Fruit fly (Drosophila melanogaster) whole organism, embryonic: ENCODE results near the gene CG5056.
A peak's percentile ranks its signal among the peaks of the same experiment; 100 is the strongest.

Experiments used
- ATbp ChIP-seq: fragments of 200-800 bp; sonication (Bioruptor generic); optimal IDR thresholded peaks from 2 replicates; lab custom pipeline; 2017; ENCODE audit warnings: missing biosample characterization, mild to moderate bottlenecking, missing genetic modification characterization, missing genetic modification reagents
- Abd-B ChIP-seq: fragments of 200-800 bp; sonication (Bioruptor generic); optimal IDR thresholded peaks from 2 replicates; lab custom pipeline; 2018; ENCODE audit warnings: missing biosample characterization, mild to moderate bottlenecking, missing genetic modification characterization, moderate library complexity
- Atf6 ChIP-seq: fragments of 200-800 bp; sonication (Bioruptor generic); IDR thresholded peaks from 2 replicates; pipeline ENCODE4 v1.3.6; 2022; ENCODE audit warnings: missing biosample characterization, missing genetic modification characterization
- Bteb2 ChIP-seq: fragments of 200-800 bp; sonication (Bioruptor generic); optimal IDR thresholded peaks from 2 replicates; lab custom pipeline; 2016; ENCODE audit warnings: missing biosample characterization, missing genetic modification characterization
- CG10147 ChIP-seq: fragments of 200-800 bp; sonication (Bioruptor generic); optimal IDR thresholded peaks from 2 replicates; lab custom pipeline; 2019; ENCODE audit warnings: missing biosample characterization, mild to moderate bottlenecking, missing genetic modification characterization, moderate library complexity
- CG14710 ChIP-seq: fragments of 200-800 bp; sonication (Bioruptor generic); optimal IDR thresholded peaks from 3 replicates; lab custom pipeline; 2019; ENCODE audit warnings: missing biosample characterization, mild to moderate bottlenecking, missing genetic modification characterization, moderate library complexity
- CG1603 ChIP-seq: fragments of 200-800 bp; sonication (Bioruptor generic); optimal IDR thresholded peaks from 2 replicates; lab custom pipeline; 2019; ENCODE audit warnings: missing biosample characterization, mild to moderate bottlenecking, missing genetic modification characterization, moderate library complexity
- CG1647 ChIP-seq: fragments of 200-800 bp; sonication (Bioruptor generic); optimal IDR thresholded peaks from 3 replicates; lab custom pipeline; 2016; ENCODE audit warnings: missing biosample characterization, missing genetic modification characterization
- CG17568 ChIP-seq: fragments of 200-800 bp; sonication (Bioruptor generic); optimal IDR thresholded peaks from 2 replicates; lab custom pipeline; 2018; ENCODE audit warnings: missing biosample characterization, mild to moderate bottlenecking, missing genetic modification characterization, moderate library complexity
- CG18619 ChIP-seq: fragments of 200-800 bp; sonication (Bioruptor generic); optimal IDR thresholded peaks from 3 replicates; lab custom pipeline; 2017; ENCODE audit warnings: missing biosample characterization, mild to moderate bottlenecking, missing genetic modification characterization
- CG2120 ChIP-seq: fragments of 200-800 bp; sonication (Bioruptor generic); optimal IDR thresholded peaks from 3 replicates; lab custom pipeline; 2016; ENCODE audit warnings: missing biosample characterization, missing genetic modification characterization
- CG2199 ChIP-seq: fragments of 200-800 bp; sonication (Bioruptor generic); IDR thresholded peaks from 3 replicates; pipeline ENCODE4 v1.3.6; 2022; ENCODE audit warnings: missing biosample characterization, missing genetic modification characterization
- CG30020 ChIP-seq: fragments of 200-800 bp; optimal IDR thresholded peaks from 2 replicates; lab custom pipeline; 2019; ENCODE audit warnings: missing biosample characterization, mild to moderate bottlenecking, missing genetic modification characterization, moderate library complexity
- CG31388 ChIP-seq: fragments of 200-800 bp; sonication (Bioruptor generic); optimal IDR thresholded peaks from 2 replicates; lab custom pipeline; 2016; ENCODE audit warnings: missing biosample characterization, missing genetic modification characterization
- CG33557 ChIP-seq: fragments of 200-800 bp; sonication (Bioruptor generic); optimal IDR thresholded peaks from 2 replicates; lab custom pipeline; 2019; ENCODE audit warnings: missing biosample characterization, mild to moderate bottlenecking, missing genetic modification characterization, moderate library complexity
- CG4404 ChIP-seq: fragments of 200-800 bp; sonication (Bioruptor generic); IDR thresholded peaks from 2 replicates; pipeline ENCODE4 v1.3.6; 2022; ENCODE audit warnings: missing biosample characterization, missing genetic modification characterization
- CG5180 ChIP-seq: fragments of 200-800 bp; sonication (Bioruptor generic); optimal IDR thresholded peaks from 3 replicates; lab custom pipeline; 2017; ENCODE audit warnings: missing biosample characterization, missing genetic modification characterization, mild to moderate bottlenecking, moderate library complexity, missing genetic modification reagents
- CG9609 ChIP-seq: fragments of 200-800 bp; sonication (Bioruptor generic); optimal IDR thresholded peaks from 3 replicates; lab custom pipeline; 2016; ENCODE audit warnings: missing biosample characterization, missing genetic modification characterization
- D19A ChIP-seq: fragments of 200-800 bp; optimal IDR thresholded peaks from 3 replicates; lab custom pipeline; 2019; ENCODE audit warnings: missing biosample characterization, mild to moderate bottlenecking, missing genetic modification characterization, moderate library complexity
- Dip3 ChIP-seq: fragments of 200-800 bp; sonication (Bioruptor generic); optimal IDR thresholded peaks from 3 replicates; lab custom pipeline; 2016; ENCODE audit warnings: missing biosample characterization, missing genetic modification characterization
- E2f1 ChIP-seq: fragments of 200-800 bp; sonication (Bioruptor generic); IDR thresholded peaks from 2 replicates; pipeline ENCODE4 v1.3.6; 2022; ENCODE audit warnings: missing biosample characterization, missing genetic modification characterization
- ERR ChIP-seq: fragments of 200-800 bp; sonication (Bioruptor generic); optimal IDR thresholded peaks from 2 replicates; lab custom pipeline; 2016; ENCODE audit warnings: missing biosample characterization, missing genetic modification characterization
- HmgZ ChIP-seq: fragments of 200-800 bp; sonication (Bioruptor generic); optimal IDR thresholded peaks from 2 replicates; lab custom pipeline; 2018; ENCODE audit warnings: missing biosample characterization, mild to moderate bottlenecking, missing genetic modification characterization
- Hr39 ChIP-seq: fragments of >200 bp; optimal IDR thresholded peaks from 2 replicates; lab custom pipeline; 2017
- Hsf ChIP-seq: fragments of 200-800 bp; sonication (Bioruptor generic); optimal IDR thresholded peaks from 3 replicates; lab custom pipeline; 2016; ENCODE audit warnings: missing biosample characterization, missing genetic modification characterization
- Lpt ChIP-seq: fragments of >200 bp; optimal IDR thresholded peaks from 2 replicates; lab custom pipeline; 2018; ENCODE audit warnings: missing biosample characterization, missing genetic modification characterization
- NC2β ChIP-seq: fragments of 200-800 bp; sonication (Bioruptor generic); optimal IDR thresholded peaks from 2 replicates; lab custom pipeline; 2016; ENCODE audit warnings: missing biosample characterization, missing genetic modification characterization
- NK7.1 ChIP-seq: fragments of 200-800 bp; sonication (Bioruptor generic); optimal IDR thresholded peaks from 3 replicates; lab custom pipeline; 2016; ENCODE audit warnings: missing biosample characterization, missing genetic modification characterization
- Neu2 ChIP-seq: fragments of 200-800 bp; sonication (Bioruptor generic); optimal IDR thresholded peaks from 3 replicates; lab custom pipeline; 2016; ENCODE audit warnings: missing biosample characterization, missing genetic modification characterization, borderline replicate concordance
- Sox102F ChIP-seq: fragments of 200-800 bp; sonication (Bioruptor generic); optimal IDR thresholded peaks from 2 replicates; lab custom pipeline; 2018; ENCODE audit warnings: missing biosample characterization, mild to moderate bottlenecking, missing genetic modification characterization, moderate library complexity
- Sry-β ChIP-seq: fragments of 200-800 bp; sonication (Bioruptor generic); optimal IDR thresholded peaks from 2 replicates; lab custom pipeline; 2018; ENCODE audit warnings: missing biosample characterization, mild to moderate bottlenecking, missing genetic modification characterization, moderate library complexity
- TFAM ChIP-seq: fragments of 200-800 bp; sonication (Bioruptor generic); optimal IDR thresholded peaks from 2 replicates; lab custom pipeline; 2017; ENCODE audit warnings: missing biosample characterization, missing genetic modification characterization, inconsistent platforms
- Xrp1 ChIP-seq: fragments of 200-800 bp; sonication (Bioruptor generic); IDR thresholded peaks from 2 replicates; pipeline ENCODE4 v1.3.6; 2022; ENCODE audit warnings: missing biosample characterization, missing genetic modification characterization
- ap ChIP-seq: fragments of 200-800 bp; sonication (Bioruptor generic); IDR thresholded peaks from 2 replicates; pipeline ENCODE4 v1.3.6; 2022; ENCODE audit warnings: missing biosample characterization, missing genetic modification characterization
- br ChIP-seq: fragments of >200 bp; optimal IDR thresholded peaks from 2 replicates; lab custom pipeline; 2017
- bsh ChIP-seq, 2 experiments: fragments of 200-800 bp; sonication (Bioruptor generic); optimal IDR thresholded peaks; 2 replicates each; lab custom pipeline; 2017 to 2018; ENCODE audit warnings: mild to moderate bottlenecking in 2 of 2, missing biosample characterization in 2 of 2, missing genetic modification characterization in 2 of 2, moderate library complexity in 1 of 2
- btn ChIP-seq: fragments of 200-800 bp; sonication (Bioruptor generic); optimal IDR thresholded peaks from 2 replicates; lab custom pipeline; 2016; ENCODE audit warnings: missing biosample characterization, missing genetic modification characterization
- cato ChIP-seq: fragments of 200-800 bp; sonication (Bioruptor generic); optimal IDR thresholded peaks from 2 replicates; lab custom pipeline; 2016; ENCODE audit warnings: missing biosample characterization, missing genetic modification characterization, borderline replicate concordance
- chif ChIP-seq, 2 experiments: fragments of 200-800 bp; sonication (Bioruptor generic); optimal IDR thresholded peaks; 3 replicates each; lab custom pipeline; 2016; ENCODE audit warnings: missing biosample characterization in 2 of 2, missing genetic modification characterization in 2 of 2
- dmrt99B ChIP-seq: fragments of 200-800 bp; sonication (Bioruptor generic); optimal IDR thresholded peaks from 2 replicates; lab custom pipeline; 2018; ENCODE audit warnings: missing biosample characterization, mild to moderate bottlenecking, missing genetic modification characterization, moderate library complexity
- eve ChIP-seq, 2 experiments: fragments of >200 bp; optimal IDR thresholded peaks; 2 replicates each; lab custom pipeline; 2017; ENCODE audit warnings: missing biosample characterization in 2 of 2, missing genetic modification characterization in 2 of 2
- fu2 ChIP-seq: fragments of 200-800 bp; sonication (Bioruptor generic); optimal IDR thresholded peaks from 2 replicates; lab custom pipeline; 2016; ENCODE audit warnings: missing biosample characterization, missing genetic modification characterization
- gcm ChIP-seq: fragments of 200-800 bp; sonication (Bioruptor generic); optimal IDR thresholded peaks from 2 replicates; lab custom pipeline; 2019; ENCODE audit warnings: missing biosample characterization, mild to moderate bottlenecking, missing genetic modification characterization, moderate library complexity
- jumu ChIP-seq: fragments of 200-800 bp; sonication (Bioruptor generic); optimal IDR thresholded peaks from 3 replicates; lab custom pipeline; 2016; ENCODE audit warnings: missing biosample characterization, missing genetic modification characterization
- pfk ChIP-seq: fragments of 200-800 bp; sonication (Bioruptor generic); optimal IDR thresholded peaks from 2 replicates; lab custom pipeline; 2018; ENCODE audit warnings: missing biosample characterization, mild to moderate bottlenecking, missing genetic modification characterization, moderate library complexity
- salm ChIP-seq: fragments of 200-800 bp; sonication (Bioruptor generic); optimal IDR thresholded peaks from 2 replicates; lab custom pipeline; 2018; ENCODE audit warnings: missing biosample characterization, mild to moderate bottlenecking, missing genetic modification characterization
- sens-2 ChIP-seq: fragments of 200-800 bp; sonication (Bioruptor generic); IDR thresholded peaks from 2 replicates; pipeline ENCODE4 v1.3.6; 2022; ENCODE audit warnings: missing biosample characterization, missing genetic modification characterization
- sima ChIP-seq: fragments of 200-800 bp; sonication (Bioruptor generic); optimal IDR thresholded peaks from 2 replicates; lab custom pipeline; 2016; ENCODE audit warnings: missing biosample characterization, missing genetic modification characterization
- slp2 ChIP-seq: fragments of 200-800 bp; sonication (Bioruptor generic); optimal IDR thresholded peaks from 2 replicates; lab custom pipeline; 2016; ENCODE audit warnings: missing biosample characterization, missing genetic modification characterization
- tin ChIP-seq: fragments of 200-800 bp; sonication (Bioruptor generic); optimal IDR thresholded peaks from 3 replicates; lab custom pipeline; 2016; ENCODE audit warnings: missing biosample characterization, missing genetic modification characterization
- unpg ChIP-seq: fragments of 200-800 bp; sonication (Bioruptor generic); optimal IDR thresholded peaks from 3 replicates; lab custom pipeline; 2018; ENCODE audit warnings: missing biosample characterization, mild to moderate bottlenecking, missing genetic modification characterization, moderate library complexity

Gene CG5056

dm6 chr2L:10381890-10382450 is 15.5 kb downstream of the CG5056 start, which contains the start of gene CG5096 (continued):
- TF ChIP-seq CG18619 (GFP tag; lab: Kevin White, UChicago) (peak; percentile 83), CG2199 (GFP tag; lab: Robert Waterston, UW) (peak; percentile 70; the same call in 1 of the 3 replicates), Hr39 (lab: Kevin White, UChicago) (no peak), E2f1 (peak; percentile 88), D19A (tag; lab: Kevin White, UChicago) (peak; percentile 96), br (lab: Kevin White, UChicago) (no peak), Bteb2 (GFP tag; lab: Kevin White, UChicago) (peak; percentile 80), CG2120 (GFP tag; lab: Kevin White, UChicago) (peak; percentile 96), Sry-β (peak; percentile 22), TFAM (GFP tag; lab: Kevin White, UChicago) (no peak), CG33557 (GFP tag; lab: Kevin White, UChicago) (no peak), slp2 (GFP tag; lab: Kevin White, UChicago) (peak; percentile 47), HmgZ (tag; lab: Kevin White, UChicago) (peak; percentile 95), CG17568 (peak; percentile 86), Neu2 (no peak), ATbp (GFP tag; lab: Kevin White, UChicago) (peak; percentile 82), unpg (peak; percentile 92), sens-2 (GFP tag; lab: Robert Waterston, UW) (no peak), chif (GFP tag; optimal IDR thresholded peaks at IDR 0.05; lab: Kevin White, UChicago) (peak; percentile 62 to 64), CG9609 (peak; percentile 53), CG31388 (GFP tag; lab: Kevin White, UChicago) (peak; percentile 21), salm (tag; lab: Kevin White, UChicago) (peak; percentile 87), CG4404 (no peak), gcm (GFP tag; lab: Kevin White, UChicago) (peak; percentile 87), NK7.1 (GFP tag; lab: Kevin White, UChicago) (peak; percentile 52), NC2β (peak; percentile 19), Dip3 (GFP tag; lab: Kevin White, UChicago) (peak; percentile 87), tin (GFP tag; lab: Kevin White, UChicago) (peak; percentile 67), cato (GFP tag; lab: Kevin White, UChicago) (peak; percentile 50), CG1603 (tag; lab: Kevin White, UChicago) (peak; percentile 84), CG1647 (peak; percentile 67), sima (GFP tag; lab: Kevin White, UChicago) (peak; percentile 15), CG30020 (tag; lab: Kevin White, UChicago) (peak; percentile 46), Lpt (no peak), Atf6 (peak; percentile 95), dmrt99B (tag; lab: Kevin White, UChicago) (peak; percentile 92), fu2 (GFP tag; lab: Kevin White, UChicago) (peak; percentile 68), CG14710 (peak; percentile 67), pfk (GFP tag; lab: Kevin White, UChicago) (no peak), Sox102F (GFP tag; lab: Kevin White, UChicago) (peak; percentile 91), Xrp1 (GFP tag; lab: Robert Waterston, UW) (peak; percentile 89), ap (GFP tag; lab: Robert Waterston, UW) (peak; percentile 84), Abd-B (GFP tag; lab: Kevin White, UChicago) (no peak), jumu (GFP tag; lab: Kevin White, UChicago) (peak; percentile 53), CG10147 (peak; percentile 85), eve (GFP tag; optimal IDR thresholded peaks at IDR 0.05; lab: Kevin White, UChicago) (peak in 1 of 2 experiments; percentile 78), btn (GFP tag; lab: Kevin White, UChicago) (peak; percentile 41), Hsf (GFP tag; lab: Kevin White, UChicago) (peak; percentile 79), bsh (GFP tag; optimal IDR thresholded peaks at IDR 0.05; lab: Kevin White, UChicago) (peak in 1 of 2 experiments; percentile 90), CG5180 (GFP tag; lab: Kevin White, UChicago) (peak; percentile 78), ERR (peak; percentile 77)
